Worm (Caenorhabditis elegans) whole organism, L4 larva: ENCODE data around the gene H02F09.3.

Experiments
- aha-1 ChIP-seq: fragments of 150-350 bp; peaks from one replicate; lab custom pipeline; 2014; ENCODE audit warnings: missing biosample characterization, missing genetic modification characterization
- lin-39 ChIP-seq: fragments of 150-350 bp; optimal IDR thresholded peaks from 2 replicates; lab custom pipeline; 2014; ENCODE audit warnings: missing biosample characterization, missing genetic modification reagents, missing genetic modification characterization
- mdl-1 ChIP-seq, 2 experiments: fragments of 150-350 bp in 1 of 2; sonication (generic microtip) in 1 of 2; optimal IDR thresholded peaks; 2 replicates each; lab custom pipeline; 2014 to 2017; ENCODE audit warnings: missing biosample characterization in 2 of 2, missing genetic modification characterization in 2 of 2
- mdt-29 ChIP-seq: fragments of 200-800 bp; sonication (Bioruptor generic); IDR thresholded peaks from 2 replicates; pipeline ENCODE4 v1.3.6; 2022; ENCODE audit warnings: missing genetic modification reagents, missing genetic modification characterization, missing compliant biosample characterization
- nhr-111 ChIP-seq: fragments of 200-800 bp; sonication (Bioruptor generic); optimal IDR thresholded peaks from 2 replicates; lab custom pipeline; 2018; ENCODE audit warnings: mild to moderate bottlenecking, missing genetic modification characterization, missing compliant biosample characterization
- unc-130 ChIP-seq: sonication (generic microtip); optimal IDR thresholded peaks from 2 replicates; lab custom pipeline; 2016; ENCODE audit warnings: missing genetic modification reagents, missing genetic modification characterization, missing compliant biosample characterization
- unc-39 ChIP-seq: sonication (generic microtip); optimal IDR thresholded peaks from 2 replicates; lab custom pipeline; 2017; ENCODE audit warnings: missing biosample characterization, missing genetic modification characterization

- TF ChIP-seq mdl-1 (tag; optimal IDR thresholded peaks at IDR 0.05; lab: Kevin White, UChicago) (no peak), unc-39 (tag; lab: Kevin White, UChicago) (no peak), lin-39 (tag; lab: Kevin White, UChicago) (no peak), mdt-29 (GFP tag; lab: Robert Waterston, UW) (no peak), unc-130 (GFP tag; lab: Kevin White, UChicago) (no peak), nhr-111 (GFP tag; lab: Kevin White, UChicago) (no peak), aha-1 (tag; lab: Kevin White, UChicago) (no peak)
Measured at ce11 chrX:1541072-1541471, 27.4 kb upstream of the H02F09.3 start.
